Fruit fly (Drosophila melanogaster): ENCODE results near the gene CG17380.
A peak's percentile ranks its signal among the peaks of the same experiment; 100 is the strongest.

CG17380 gene

dm6 chr3R:23445249-23445916 lies 41.9 kb upstream of the CG17380 start (continued):
- TF ChIP-seq Usf (GFP tag; optimal IDR thresholded peaks at IDR 0.05), result peak; percentile 0
- TF ChIP-seq bcd (GFP tag; optimal IDR thresholded peaks at IDR 0.05), result peak; percentile 32
- peak; percentile 9 for TF ChIP-seq CG6854 (GFP tag; optimal IDR thresholded peaks at IDR 0.05)
- TF ChIP-seq Sox102F (GFP tag; optimal IDR thresholded peaks at IDR 0.05), result peak; percentile 21
- TF ChIP-seq zfh1 (GFP tag; IDR thresholded peaks at IDR 0.05), result peak; percentile 21; the same call in 1 of the 3 replicates
- peak; percentile 20 for TF ChIP-seq CG31365 (tag; optimal IDR thresholded peaks at IDR 0.05)
- peak; percentile 26 for TF ChIP-seq tio (GFP tag; optimal IDR thresholded peaks at IDR 0.05)
- TF ChIP-seq CG11723 (GFP tag; optimal IDR thresholded peaks at IDR 0.05), result peak; percentile 49
- peak; percentile 6; the same call in 1 of the 2 replicates for TF ChIP-seq ranshi (GFP tag; IDR thresholded peaks at IDR 0.05)
- TF ChIP-seq D19A (tag; optimal IDR thresholded peaks at IDR 0.05), result peak; percentile 66
- no peak for TF ChIP-seq kay (GFP tag; optimal IDR thresholded peaks at IDR 0.05)
- TF ChIP-seq nom (GFP tag; optimal IDR thresholded peaks at IDR 0.05), result no peak
- TF ChIP-seq run (tag; optimal IDR thresholded peaks at IDR 0.05), result no peak
- peak; percentile 10 for TF ChIP-seq Oli (tag; optimal IDR thresholded peaks at IDR 0.05)
- TF ChIP-seq CG11560 (tag; IDR thresholded peaks at IDR 0.05), result no peak
- TF ChIP-seq crol (GFP tag; IDR thresholded peaks at IDR 0.05), result no peak
- TF ChIP-seq Blimp-1 (GFP tag; optimal IDR thresholded peaks at IDR 0.05), result peak; percentile 22
- peak; percentile 67 for TF ChIP-seq Vsx1 (GFP tag; optimal IDR thresholded peaks at IDR 0.05)
- 0 out of 2 replicates have a peak, but pooled peaks have one; percentile 17 for TF ChIP-seq CG16779 (GFP tag; IDR thresholded peaks at IDR 0.05)
- peak; percentile 23 for TF ChIP-seq CG11504 (tag; optimal IDR thresholded peaks at IDR 0.05)
- peak; percentile 41 for TF ChIP-seq ara (GFP tag; IDR thresholded peaks at IDR 0.05)
- TF ChIP-seq CG5180 (GFP tag; optimal IDR thresholded peaks at IDR 0.05), result peak; percentile 31
- TF ChIP-seq gem (tag; optimal IDR thresholded peaks at IDR 0.05), result peak; percentile 38
- peak; percentile 27 for TF ChIP-seq NC2α (GFP tag; optimal IDR thresholded peaks at IDR 0.05)
- TF ChIP-seq CG17385 (GFP tag; optimal IDR thresholded peaks at IDR 0.05), result peak; percentile 2
- no peak for TF ChIP-seq Eip74EF (GFP tag; optimal IDR thresholded peaks at IDR 0.05)
- TF ChIP-seq CG30431 (GFP tag; optimal IDR thresholded peaks at IDR 0.05), result peak; percentile 22
- no peak for TF ChIP-seq Dll (GFP tag; IDR thresholded peaks at IDR 0.05; ENCODE audit: partially characterized antibody)
- TF ChIP-seq ro (GFP tag; IDR thresholded peaks at IDR 0.05), result 0 out of 2 replicates have a peak, but pooled peaks have one; percentile 17
- TF ChIP-seq nerfin-2 (GFP tag; IDR thresholded peaks at IDR 0.05; ENCODE audit: partially characterized antibody), result no peak
- TF ChIP-seq fu2 (GFP tag; optimal IDR thresholded peaks at IDR 0.05), result no peak
- peak; percentile 31 for TF ChIP-seq kni (GFP tag; optimal IDR thresholded peaks at IDR 0.05)
- peak; percentile 15 for TF ChIP-seq CG16863 (GFP tag; optimal IDR thresholded peaks at IDR 0.05)
- 0 out of 3 replicates have a peak, but pooled peaks have one; percentile 45 for TF ChIP-seq ken (GFP tag; IDR thresholded peaks at IDR 0.05)
- peak; percentile 33 for TF ChIP-seq CG12219 (GFP tag; optimal IDR thresholded peaks at IDR 0.05)
- TF ChIP-seq NfI (GFP tag; optimal IDR thresholded peaks at IDR 0.05), result no peak
- no peak for TF ChIP-seq Dip2 (GFP tag; IDR thresholded peaks at IDR 0.05)
- peak; percentile 59 for TF ChIP-seq CG1603 (tag; optimal IDR thresholded peaks at IDR 0.05)
- TF ChIP-seq CG31441 (GFP tag; IDR thresholded peaks at IDR 0.05), result peak; percentile 40; the same call in 1 of the 2 replicates
- TF ChIP-seq CG32767 (GFP tag; IDR thresholded peaks at IDR 0.05), result 0 out of 2 replicates have a peak, but pooled peaks have one; percentile 20
- TF ChIP-seq Sox100B (GFP tag; optimal IDR thresholded peaks at IDR 0.05), result peak; percentile 57
- TF ChIP-seq sens (GFP tag), result peak; percentile 65
- no peak for TF ChIP-seq Hmx (GFP tag; optimal IDR thresholded peaks at IDR 0.05)
- peak; percentile 30 for TF ChIP-seq mirr (GFP tag; optimal IDR thresholded peaks at IDR 0.05)
- peak; percentile 56 for TF ChIP-seq Xrp1 (GFP tag; IDR thresholded peaks at IDR 0.05)
- TF ChIP-seq Lpt (GFP tag; optimal IDR thresholded peaks at IDR 0.05), result no peak
- TF ChIP-seq Lhr (GFP tag; optimal IDR thresholded peaks at IDR 0.05), result peak; percentile 7
- TF ChIP-seq Lim3 (GFP tag; IDR thresholded peaks at IDR 0.05), result no peak
- TF ChIP-seq Bgb (GFP tag; IDR thresholded peaks at IDR 0.05; ENCODE audit: partially characterized antibody), result no peak

Data from whole organism, embryonic.